Fruit fly (Drosophila melanogaster) Kc167 (cell line): ENCODE results near the gene mei-9.

Source experiments
- Myc ChIP-seq: fragments of >200 bp; optimal IDR thresholded peaks from 2 replicates; lab custom pipeline; 2017; ENCODE audit warnings: missing external identifiers
- Sin3A ChIP-seq: fragments of >200 bp; optimal IDR thresholded peaks from 2 replicates; lab custom pipeline; 2018; ENCODE audit warnings: missing external identifiers
- h ChIP-seq: fragments of >200 bp; optimal IDR thresholded peaks from 3 replicates; lab custom pipeline; 2018; ENCODE audit warnings: missing external identifiers
- psq ChIP-seq: fragments of >200 bp; optimal IDR thresholded peaks from 2 replicates; lab custom pipeline; 2017; ENCODE audit warnings: missing external identifiers
- ttk ChIP-seq: sonication (Bioruptor generic); optimal IDR thresholded peaks from 2 replicates; lab custom pipeline; 2017; ENCODE audit warnings: missing external identifiers

- TF ChIP-seq psq (lab: Kevin White, UChicago) (no peak), h (lab: Kevin White, UChicago) (no peak), Myc (lab: Kevin White, UChicago) (no peak), Sin3A (no peak), ttk (no peak)
Measured at dm6 chrX:4311699-4312098, 6.9 kb downstream of the mei-9 start, which contains the start of gene CG15579.
